Worm (Caenorhabditis elegans) whole organism, L4/young adult: Measurements from ENCODE around the gene tsp-10.

Experiments
- W03F9.2 ChIP-seq: fragments of 150-350 bp; optimal IDR thresholded peaks from 2 replicates; lab custom pipeline; 2014; ENCODE audit warnings: missing biosample characterization, missing genetic modification characterization
- dao-5 ChIP-seq: sonication (generic microtip); optimal IDR thresholded peaks from 2 replicates; lab custom pipeline; 2016; ENCODE audit warnings: missing genotype, missing genetic modification characterization, moderate library complexity, missing compliant biosample characterization
- him-1 ChIP-seq: sonication (generic microtip); optimal IDR thresholded peaks from 2 replicates; lab custom pipeline; 2016; ENCODE audit warnings: missing genotype, missing genetic modification reagents, missing genetic modification characterization, missing compliant biosample characterization

Gene tsp-10

DNA sequence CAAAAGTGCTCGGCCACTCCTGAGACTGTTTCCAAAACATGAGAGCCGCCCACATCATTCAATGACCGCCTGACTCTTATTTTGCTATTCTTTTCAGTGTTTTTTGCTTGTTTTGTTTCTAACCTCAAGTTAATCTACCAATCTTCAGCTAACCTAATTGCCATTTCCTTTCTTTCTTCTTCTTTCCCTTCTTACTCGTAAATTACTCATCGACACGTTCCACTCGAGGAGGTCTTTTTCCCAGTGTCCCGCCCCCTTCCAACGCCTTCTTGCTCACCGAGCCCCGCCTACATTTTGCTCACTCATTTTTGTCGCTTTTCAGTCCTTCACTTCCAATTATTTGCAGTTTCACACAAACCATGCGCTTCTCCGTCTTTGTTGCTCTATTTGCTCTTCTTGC, 46.3 kb downstream of the tsp-10 start, which contains the start of gene nlp-50:
TSS of gene nlp-50 (plus strand) at position 301 of the 400 bp plus-strand sequence.
- no peak for TF ChIP-seq him-1 (tag; lab: Kevin White, UChicago)
- no peak for TF ChIP-seq dao-5 (tag; lab: Kevin White, UChicago)
- no peak for TF ChIP-seq W03F9.2

DNA sequence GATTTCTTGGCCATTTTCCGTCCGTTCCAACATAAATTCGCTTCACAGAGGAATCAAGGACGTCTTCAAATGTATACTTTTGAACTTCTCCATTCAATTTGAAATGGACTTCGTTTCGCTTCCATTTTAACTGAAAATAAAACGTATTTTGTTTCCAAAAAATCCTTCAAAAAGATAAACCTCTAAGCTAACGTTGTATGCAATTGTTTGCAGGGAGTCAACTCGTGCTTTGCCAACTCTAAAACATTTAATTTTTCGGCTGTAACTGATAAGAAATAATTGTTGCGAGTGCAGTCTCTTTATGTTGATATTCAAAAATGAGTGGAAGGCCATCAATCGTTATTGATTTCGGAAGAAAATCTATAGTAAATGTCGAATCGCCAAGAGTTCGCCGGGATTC, 49.6 kb downstream of the tsp-10 start, which contains the start of gene F41G3.18:
TSS of gene F41G3.18 (plus strand) at position 301 of the 400 bp plus-strand sequence.
- no peak for TF ChIP-seq W03F9.2
- no peak for TF ChIP-seq him-1 (tag; lab: Kevin White, UChicago)
- no peak for TF ChIP-seq dao-5 (tag; lab: Kevin White, UChicago)
